Worm (Caenorhabditis elegans) whole organism, late embryonic: ENCODE measurements around the gene daf-18.

Experiments
- ama-1 ChIP-seq: fragments of 150-350 bp; optimal IDR thresholded peaks from 2 replicates; lab custom pipeline; 2014
- ceh-30 ChIP-seq: fragments of 150-350 bp; optimal IDR thresholded peaks from 2 replicates; lab custom pipeline; 2014; ENCODE audit warnings: missing biosample characterization, missing genetic modification characterization
- pqm-1 ChIP-seq: sonication (generic microtip); optimal IDR thresholded peaks from 2 replicates; lab custom pipeline; 2016; ENCODE audit warnings: missing genetic modification characterization, missing compliant biosample characterization
- rnt-1 ChIP-seq: sonication (generic microtip); optimal IDR thresholded peaks from 2 replicates; lab custom pipeline; 2016; ENCODE audit warnings: missing genetic modification characterization, missing compliant biosample characterization
- unc-86 ChIP-seq: sonication (generic microtip); optimal IDR thresholded peaks from 2 replicates; lab custom pipeline; 2016; ENCODE audit warnings: missing genetic modification characterization, missing compliant biosample characterization

ce11 chrIV:455484-455883 is 30.5 kb upstream of the daf-18 start, which contains the start of gene M04G7.1:
- TF ChIP-seq rnt-1 (tag; lab: Kevin White, UChicago) (no peak), ama-1 (lab: Kevin White, UChicago) (no peak), unc-86 (tag; lab: Kevin White, UChicago) (no peak), ceh-30 (tag; lab: Kevin White, UChicago) (no peak), pqm-1 (no peak)
